Fruit fly (Drosophila melanogaster): Measurements from ENCODE around the gene CG7824.

The CG7824 gene

DNA sequence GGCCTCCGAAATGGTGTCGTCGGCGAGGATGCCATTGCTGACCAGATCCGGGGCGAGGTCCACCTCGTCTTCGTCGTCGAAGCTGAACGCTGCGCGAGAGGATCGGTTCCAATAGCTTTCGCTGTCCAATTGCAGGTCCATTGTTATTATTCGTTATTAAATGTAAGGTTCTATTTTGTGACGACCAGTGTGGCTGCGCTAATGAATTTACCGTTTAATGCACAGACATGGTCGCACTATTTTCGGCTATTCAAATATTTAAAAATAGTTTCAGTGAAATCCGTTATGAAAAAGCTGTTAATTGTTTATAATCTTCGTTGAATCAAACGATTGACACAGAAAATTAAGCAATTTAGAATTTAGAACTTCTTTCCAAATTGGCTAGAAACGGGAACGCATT is 42.5 kb downstream of the CG7824 start, which contains the start of gene Vps16B (continued):
- TF ChIP-seq Ptx1 (GFP tag; IDR thresholded peaks at IDR 0.05) (no peak), vvl (GFP tag; IDR thresholded peaks at IDR 0.05) (no peak), CG13296 (GFP tag; optimal IDR thresholded peaks at IDR 0.05) (no peak), CG6683 (GFP tag; optimal IDR thresholded peaks at IDR 0.05) (no peak), esg (GFP tag; conservative IDR thresholded peaks at IDR 0.05) (no peak), abd-A (tag; optimal IDR thresholded peaks at IDR 0.05) (no peak), HLH54F (GFP tag; optimal IDR thresholded peaks at IDR 0.05) (no peak), CG17912 (GFP tag; optimal IDR thresholded peaks at IDR 0.05) (no peak), CG9797 (GFP tag; optimal IDR thresholded peaks at IDR 0.05) (peak; percentile 58), eyg (GFP tag; optimal IDR thresholded peaks at IDR 0.05) (no peak)
